Worm (Caenorhabditis elegans): ENCODE measurements around the gene F07C3.3.

- TF ChIP-seq him-1 (tag; optimal IDR thresholded peaks at IDR 0.05) (no peak), dao-5 (tag; optimal IDR thresholded peaks at IDR 0.05) (no peak), W03F9.2 (tag; optimal IDR thresholded peaks at IDR 0.05) (no peak)
Measured at ce11 chrV:9183718-9184441, 48.3 kb downstream of the F07C3.3 start.

Data from whole organism, L4/young adult.